Fruit fly (Drosophila melanogaster) whole organism, embryonic: ENCODE measurements around the gene Rrp47.

Experiments
- Antp ChIP-seq: fragments of 200-800 bp; sonication (Bioruptor generic); optimal IDR thresholded peaks from 3 replicates; lab custom pipeline; 2016; ENCODE audit warnings: missing biosample characterization, missing genetic modification characterization
- CG11504 ChIP-seq: fragments of 200-800 bp; sonication (Bioruptor generic); optimal IDR thresholded peaks from 3 replicates; lab custom pipeline; 2019; ENCODE audit warnings: missing biosample characterization, mild to moderate bottlenecking, missing genetic modification characterization, moderate library complexity
- CG12104 ChIP-seq: fragments of 200-800 bp; sonication (Bioruptor generic); optimal IDR thresholded peaks from 3 replicates; lab custom pipeline; 2016; ENCODE audit warnings: missing biosample characterization, missing genetic modification characterization
- CG12219 ChIP-seq: fragments of 200-800 bp; sonication (Bioruptor generic); optimal IDR thresholded peaks from 3 replicates; lab custom pipeline; 2018; ENCODE audit warnings: missing biosample characterization, mild to moderate bottlenecking, missing genetic modification characterization
- CG1233 ChIP-seq: fragments of 200-800 bp; sonication (Bioruptor generic); optimal IDR thresholded peaks from 4 replicates; lab custom pipeline; 2018; ENCODE audit warnings: missing biosample characterization, mild to moderate bottlenecking, missing genetic modification characterization
- CG12659 ChIP-seq: fragments of 200-800 bp; sonication (Bioruptor generic); optimal IDR thresholded peaks from 3 replicates; lab custom pipeline; 2017; ENCODE audit warnings: mild to moderate bottlenecking, missing biosample characterization, missing genetic modification reagents, missing genetic modification characterization
- CG13123 ChIP-seq: fragments of 200-800 bp; sonication (Bioruptor generic); optimal IDR thresholded peaks from 2 replicates; lab custom pipeline; 2016; ENCODE audit warnings: missing biosample characterization, missing genetic modification characterization
- CG14050 ChIP-seq: fragments of 200-800 bp; sonication (Bioruptor generic); IDR thresholded peaks from 3 replicates; pipeline ENCODE4 v1.3.6; 2022; ENCODE audit warnings: missing biosample characterization, missing genetic modification characterization
- CG14965 ChIP-seq: fragments of 200-800 bp; sonication (Bioruptor generic); optimal IDR thresholded peaks from 2 replicates; lab custom pipeline; 2016; ENCODE audit warnings: missing biosample characterization, missing genetic modification characterization, borderline replicate concordance
- CG15514 ChIP-seq: fragments of 200-800 bp; sonication (Bioruptor generic); optimal IDR thresholded peaks from 3 replicates; lab custom pipeline; 2017; ENCODE audit warnings: missing biosample characterization, missing genetic modification characterization, mild to moderate bottlenecking, moderate library complexity, missing genetic modification reagents
- CG1603 ChIP-seq: fragments of 200-800 bp; sonication (Bioruptor generic); optimal IDR thresholded peaks from 2 replicates; lab custom pipeline; 2019; ENCODE audit warnings: missing biosample characterization, mild to moderate bottlenecking, missing genetic modification characterization, moderate library complexity
- CG18619 ChIP-seq: fragments of 200-800 bp; sonication (Bioruptor generic); optimal IDR thresholded peaks from 3 replicates; lab custom pipeline; 2017; ENCODE audit warnings: missing biosample characterization, mild to moderate bottlenecking, missing genetic modification characterization
- CG18764 ChIP-seq: fragments of 200-800 bp; sonication (Bioruptor generic); optimal IDR thresholded peaks from 3 replicates; lab custom pipeline; 2016; ENCODE audit warnings: missing biosample characterization, missing genetic modification characterization
- CG2120 ChIP-seq: fragments of 200-800 bp; sonication (Bioruptor generic); optimal IDR thresholded peaks from 3 replicates; lab custom pipeline; 2016; ENCODE audit warnings: missing biosample characterization, missing genetic modification characterization
- CG2129 ChIP-seq: fragments of 200-800 bp; sonication (Bioruptor generic); IDR thresholded peaks from 2 replicates; pipeline ENCODE4 v1.3.6; 2022; ENCODE audit warnings: missing biosample characterization, missing genetic modification characterization; ENCODE audit not compliant: partially characterized antibody
- CG31365 ChIP-seq: fragments of 200-800 bp; sonication (Bioruptor generic); optimal IDR thresholded peaks from 2 replicates; lab custom pipeline; 2018; ENCODE audit warnings: missing biosample characterization, mild to moderate bottlenecking, missing genetic modification characterization
- CG3726 ChIP-seq: fragments of 200-800 bp; sonication (Bioruptor generic); IDR thresholded peaks from 3 replicates; pipeline ENCODE4, ENCODE4 v1.3.6; 2022; ENCODE audit warnings: missing biosample characterization, missing genetic modification characterization
- CG6254 ChIP-seq: fragments of 200-800 bp; sonication (Bioruptor generic); optimal IDR thresholded peaks from 3 replicates; lab custom pipeline; 2017; ENCODE audit warnings: mild to moderate bottlenecking, missing biosample characterization, missing genetic modification reagents, missing genetic modification characterization
- D19B ChIP-seq: fragments of 200-800 bp; sonication (Bioruptor generic); optimal IDR thresholded peaks from 2 replicates; lab custom pipeline; 2017; ENCODE audit warnings: missing biosample characterization, mild to moderate bottlenecking, missing genetic modification characterization
- Eip74EF ChIP-seq, 2 experiments: fragments of 200-800 bp in 1 of 2; fragments of >200 bp in 1 of 2; sonication (Bioruptor generic) in 1 of 2; optimal IDR thresholded peaks; 2 replicates each; lab custom pipeline; 2017 to 2019; ENCODE audit warnings: missing biosample characterization in 2 of 2, missing genetic modification characterization in 2 of 2, mild to moderate bottlenecking in 1 of 2, moderate library complexity in 1 of 2
- Elba2 ChIP-seq: fragments of 200-800 bp; sonication (Bioruptor generic); optimal IDR thresholded peaks from 3 replicates; lab custom pipeline; 2016; ENCODE audit warnings: missing biosample characterization, missing genetic modification characterization
- Fer3 ChIP-seq: fragments of 200-800 bp; sonication (Bioruptor generic); optimal IDR thresholded peaks from 2 replicates; lab custom pipeline; 2018; ENCODE audit warnings: missing biosample characterization, mild to moderate bottlenecking, missing genetic modification characterization, moderate library complexity
- HLH3B ChIP-seq: fragments of 200-800 bp; sonication (Bioruptor generic); IDR thresholded peaks from 2 replicates; pipeline ENCODE4 v1.3.6; 2022; ENCODE audit warnings: missing biosample characterization, missing genetic modification characterization
- HLHmδ ChIP-seq: fragments of 200-800 bp; sonication (Bioruptor generic); optimal IDR thresholded peaks from 2 replicates; lab custom pipeline; 2018; ENCODE audit warnings: missing biosample characterization, mild to moderate bottlenecking, missing genetic modification characterization, moderate library complexity
- MESR4 ChIP-seq: fragments of 200-800 bp; sonication (Bioruptor generic); optimal IDR thresholded peaks from 2 replicates; lab custom pipeline; 2018; ENCODE audit warnings: missing biosample characterization, mild to moderate bottlenecking, missing genetic modification characterization, moderate library complexity
- Meics ChIP-seq: fragments of 200-800 bp; sonication (Bioruptor generic); optimal IDR thresholded peaks from 2 replicates; lab custom pipeline; 2017; ENCODE audit warnings: missing biosample characterization, mild to moderate bottlenecking, missing genetic modification characterization
- NFAT ChIP-seq: fragments of 200-800 bp; sonication (Bioruptor generic); IDR thresholded peaks from 2 replicates; pipeline ENCODE4 v1.3.6; 2022; ENCODE audit warnings: missing biosample characterization, missing genetic modification characterization
- Tbp ChIP-seq: fragments of >200 bp; optimal IDR thresholded peaks from 2 replicates; lab custom pipeline; 2018; ENCODE audit warnings: missing biosample characterization, missing genetic modification characterization
- Vsx1 ChIP-seq: fragments of 200-800 bp; sonication (Bioruptor generic); optimal IDR thresholded peaks from 2 replicates; lab custom pipeline; 2017; ENCODE audit warnings: missing biosample characterization, mild to moderate bottlenecking, missing genetic modification characterization, missing genetic modification reagents
- abd-A ChIP-seq: fragments of 200-800 bp; sonication (Bioruptor generic); optimal IDR thresholded peaks from 3 replicates; lab custom pipeline; 2019; ENCODE audit warnings: missing biosample characterization, mild to moderate bottlenecking, missing genetic modification characterization, moderate library complexity
- al ChIP-seq: fragments of 200-800 bp; sonication (Bioruptor generic); IDR thresholded peaks from 2 replicates; pipeline ENCODE4 v1.3.6; 2022; ENCODE audit warnings: missing biosample characterization, missing genetic modification characterization
- aop ChIP-seq: fragments of 200-800 bp; sonication (Bioruptor generic); IDR thresholded peaks from 2 replicates; pipeline ENCODE4 v1.3.6; 2022; ENCODE audit warnings: missing biosample characterization, missing genetic modification characterization
- ap ChIP-seq: fragments of 200-800 bp; sonication (Bioruptor generic); IDR thresholded peaks from 2 replicates; pipeline ENCODE4 v1.3.6; 2022; ENCODE audit warnings: missing biosample characterization, missing genetic modification characterization
- btn ChIP-seq: fragments of 200-800 bp; sonication (Bioruptor generic); optimal IDR thresholded peaks from 2 replicates; lab custom pipeline; 2016; ENCODE audit warnings: missing biosample characterization, missing genetic modification characterization
- cato ChIP-seq: fragments of 200-800 bp; sonication (Bioruptor generic); optimal IDR thresholded peaks from 2 replicates; lab custom pipeline; 2016; ENCODE audit warnings: missing biosample characterization, missing genetic modification characterization, borderline replicate concordance
- chn ChIP-seq: fragments of 200-800 bp; sonication (Bioruptor generic); optimal IDR thresholded peaks from 2 replicates; lab custom pipeline; 2016; ENCODE audit warnings: missing biosample characterization, missing genetic modification characterization
- croc ChIP-seq: fragments of 200-800 bp; sonication (Bioruptor generic); conservative IDR thresholded peaks from 3 replicates; pipeline ENCODE4 v1.3.6; 2022; ENCODE audit warnings: missing biosample characterization, missing genetic modification characterization
- dysf ChIP-seq: fragments of 200-800 bp; sonication (Bioruptor generic); IDR thresholded peaks from 3 replicates; pipeline ENCODE4 v1.3.6; 2022; ENCODE audit warnings: missing biosample characterization, missing genetic modification characterization
- gt ChIP-seq: fragments of 200-800 bp; sonication (Bioruptor generic); IDR thresholded peaks from 2 replicates; pipeline ENCODE4 v1.3.6; 2022; ENCODE audit warnings: missing biosample characterization, missing genetic modification characterization
- insv ChIP-seq, 2 experiments: fragments of 200-800 bp; sonication (Bioruptor generic); optimal IDR thresholded peaks; 3 replicates each; lab custom pipeline; 2016 to 2018; ENCODE audit warnings: missing biosample characterization in 2 of 2, missing genetic modification characterization in 2 of 2
- jing ChIP-seq: fragments of 200-800 bp; sonication (Bioruptor generic); optimal IDR thresholded peaks from 2 replicates; lab custom pipeline; 2018; ENCODE audit warnings: missing biosample characterization, mild to moderate bottlenecking, missing genetic modification characterization
- kah ChIP-seq: fragments of 200-800 bp; sonication (Bioruptor generic); optimal IDR thresholded peaks from 2 replicates; lab custom pipeline; 2018; ENCODE audit warnings: missing biosample characterization, mild to moderate bottlenecking, missing genetic modification characterization
- knrl ChIP-seq: fragments of 200-800 bp; sonication (Bioruptor generic); IDR thresholded peaks from 3 replicates; pipeline ENCODE4 v1.3.6; 2022; ENCODE audit warnings: missing biosample characterization, missing genetic modification characterization; ENCODE audit not compliant: partially characterized antibody
- maf-S ChIP-seq: fragments of 200-800 bp; sonication (Bioruptor generic); optimal IDR thresholded peaks from 2 replicates; lab custom pipeline; 2016; ENCODE audit warnings: missing biosample characterization, missing genetic modification characterization
- pnt ChIP-seq: fragments of 200-800 bp; sonication (Bioruptor generic); optimal IDR thresholded peaks from 3 replicates; lab custom pipeline; 2016; ENCODE audit warnings: missing biosample characterization, missing genetic modification characterization
- row ChIP-seq: fragments of 200-800 bp; sonication (Bioruptor generic); IDR thresholded peaks from 3 replicates; pipeline ENCODE4 v1.3.6; 2022; ENCODE audit warnings: missing biosample characterization, missing genetic modification characterization
- sna ChIP-seq: fragments of 200-800 bp; sonication (Bioruptor generic); IDR thresholded peaks from 2 replicates; pipeline ENCODE4 v1.3.6; 2022; ENCODE audit warnings: missing biosample characterization, missing genetic modification characterization; ENCODE audit not compliant: partially characterized antibody
- tll ChIP-seq, 2 experiments: fragments of 200-800 bp in 1 of 2; fragments of >200 bp in 1 of 2; sonication (Bioruptor generic) in 1 of 2; optimal IDR thresholded peaks; 2 replicates each; lab custom pipeline; 2017 to 2019; ENCODE audit warnings: missing biosample characterization in 2 of 2, missing genetic modification characterization in 2 of 2, mild to moderate bottlenecking in 1 of 2, moderate library complexity in 1 of 2
- trh ChIP-seq: fragments of 200-800 bp; sonication (Bioruptor generic); optimal IDR thresholded peaks from 2 replicates; lab custom pipeline; 2016; ENCODE audit warnings: missing biosample characterization, missing genetic modification characterization
- zen ChIP-seq: fragments of 200-800 bp; sonication (Bioruptor generic); optimal IDR thresholded peaks from 3 replicates; lab custom pipeline; 2018; ENCODE audit warnings: missing biosample characterization, mild to moderate bottlenecking, missing genetic modification characterization, moderate library complexity
- zfh1 ChIP-seq: fragments of 200-800 bp; sonication (Bioruptor generic); IDR thresholded peaks from 3 replicates; pipeline ENCODE4 v1.3.6; 2022; ENCODE audit warnings: missing biosample characterization, missing genetic modification characterization

Gene Rrp47

dm6 chrX:15983501-15983900, 38.8 kb downstream of the Rrp47 start, which contains the start of gene Slc25A46a (continued):
- no peak for TF ChIP-seq Tbp (GFP tag; lab: Kevin White, UChicago)
- TF ChIP-seq CG31365 (tag; lab: Kevin White, UChicago) = no peak
- TF ChIP-seq sna (GFP tag; lab: Robert Waterston, UW) = no peak
- TF ChIP-seq ap = no peak
- no peak for TF ChIP-seq aop (GFP tag; lab: Robert Waterston, UW)
- no peak for TF ChIP-seq Elba2 (GFP tag; lab: Kevin White, UChicago)
- TF ChIP-seq HLH3B (GFP tag; lab: Robert Waterston, UW) = no peak
- TF ChIP-seq jing (GFP tag; lab: Kevin White, UChicago) = no peak
- no peak for TF ChIP-seq insv (GFP tag; optimal IDR thresholded peaks at IDR 0.05; lab: Kevin White, UChicago)
- TF ChIP-seq CG14050 (GFP tag; lab: Robert Waterston, UW) = no peak
- TF ChIP-seq CG3726 (GFP tag; lab: Robert Waterston, UW) = no peak
- no peak for TF ChIP-seq CG18619
- no peak for TF ChIP-seq tll (GFP tag; optimal IDR thresholded peaks at IDR 0.05; lab: Kevin White, UChicago)
- no peak for TF ChIP-seq CG12219 (GFP tag; lab: Kevin White, UChicago)
- no peak for TF ChIP-seq CG12104 (GFP tag; lab: Kevin White, UChicago)
- TF ChIP-seq Fer3 (tag; lab: Kevin White, UChicago) = peak; percentile 4
- TF ChIP-seq abd-A (tag; lab: Kevin White, UChicago) = no peak
- TF ChIP-seq HLHmδ (GFP tag; lab: Kevin White, UChicago) = no peak
- no peak for TF ChIP-seq croc (GFP tag; lab: Robert Waterston, UW)
- no peak for TF ChIP-seq CG18764 (GFP tag; lab: Kevin White, UChicago)
- TF ChIP-seq row (GFP tag; lab: Robert Waterston, UW) = peak; percentile 65
- no peak for TF ChIP-seq Eip74EF (GFP tag; optimal IDR thresholded peaks at IDR 0.05; lab: Kevin White, UChicago)
- TF ChIP-seq maf-S = no peak
- peak; percentile 30 for TF ChIP-seq zen
- TF ChIP-seq CG2129 (GFP tag; lab: Robert Waterston, UW) = no peak
- TF ChIP-seq zfh1 (GFP tag; lab: Robert Waterston, UW) = no peak
- TF ChIP-seq kah = no peak
- peak; percentile 11 for TF ChIP-seq CG2120 (GFP tag; lab: Kevin White, UChicago)
- no peak for TF ChIP-seq CG1603 (tag; lab: Kevin White, UChicago)
- TF ChIP-seq CG11504 (tag; lab: Kevin White, UChicago) = no peak
- TF ChIP-seq chn (GFP tag; lab: Kevin White, UChicago) = no peak
- no peak for TF ChIP-seq al
- TF ChIP-seq gt = no peak
- TF ChIP-seq cato (GFP tag; lab: Kevin White, UChicago) = no peak
- TF ChIP-seq Meics = no peak
- no peak for TF ChIP-seq NFAT
- TF ChIP-seq CG12659 = peak; percentile 26
- no peak for TF ChIP-seq Vsx1 (GFP tag; lab: Kevin White, UChicago)
- no peak for TF ChIP-seq trh (GFP tag; lab: Kevin White, UChicago)
- no peak for TF ChIP-seq CG14965
- peak; percentile 41 for TF ChIP-seq MESR4 (GFP tag; lab: Kevin White, UChicago)
- no peak for TF ChIP-seq CG13123 (GFP tag; lab: Kevin White, UChicago)
- TF ChIP-seq dysf (GFP tag; lab: Robert Waterston, UW) = no peak
- TF ChIP-seq CG1233 (GFP tag; lab: Kevin White, UChicago) = no peak
- no peak for TF ChIP-seq Antp (GFP tag; lab: Kevin White, UChicago)
- TF ChIP-seq btn (GFP tag; lab: Kevin White, UChicago) = no peak
- TF ChIP-seq knrl (GFP tag; lab: Robert Waterston, UW) = no peak
- TF ChIP-seq CG6254 = no peak
- no peak for TF ChIP-seq D19B (GFP tag; lab: Kevin White, UChicago)
- no peak for TF ChIP-seq pnt
- peak; percentile 20 for TF ChIP-seq CG15514 (GFP tag; lab: Kevin White, UChicago)
